Fruit fly (Drosophila melanogaster) whole organism, embryonic: ENCODE results near the gene CG31068.
A peak's percentile ranks its signal among the peaks of the same experiment; 100 is the strongest.

Source experiments
- CG10431 ChIP-seq: fragments of 200-800 bp; sonication (Bioruptor generic); optimal IDR thresholded peaks from 3 replicates; lab custom pipeline; 2018; ENCODE audit warnings: missing biosample characterization, mild to moderate bottlenecking, missing genetic modification characterization
- CG11504 ChIP-seq: fragments of 200-800 bp; sonication (Bioruptor generic); optimal IDR thresholded peaks from 3 replicates; lab custom pipeline; 2019; ENCODE audit warnings: missing biosample characterization, mild to moderate bottlenecking, missing genetic modification characterization, moderate library complexity
- CG12071 ChIP-seq: fragments of 200-800 bp; sonication (Bioruptor generic); optimal IDR thresholded peaks from 3 replicates; lab custom pipeline; 2018; ENCODE audit warnings: missing biosample characterization, mild to moderate bottlenecking, missing genetic modification characterization
- CG12155 ChIP-seq: fragments of 200-800 bp; sonication (Bioruptor generic); optimal IDR thresholded peaks from 3 replicates; lab custom pipeline; 2016; ENCODE audit warnings: missing biosample characterization, missing genetic modification characterization
- CG12769 ChIP-seq: fragments of 200-800 bp; sonication (Bioruptor generic); optimal IDR thresholded peaks from 2 replicates; lab custom pipeline; 2019; ENCODE audit warnings: missing biosample characterization, mild to moderate bottlenecking, missing genetic modification characterization, moderate library complexity
- CG14710 ChIP-seq: fragments of 200-800 bp; sonication (Bioruptor generic); optimal IDR thresholded peaks from 3 replicates; lab custom pipeline; 2019; ENCODE audit warnings: missing biosample characterization, mild to moderate bottlenecking, missing genetic modification characterization, moderate library complexity
- CG2678 ChIP-seq: fragments of 200-800 bp; sonication (Bioruptor generic); optimal IDR thresholded peaks from 3 replicates; lab custom pipeline; 2019; ENCODE audit warnings: missing biosample characterization, mild to moderate bottlenecking, missing genetic modification characterization, moderate library complexity
- CG31224 ChIP-seq: fragments of 200-800 bp; sonication (Bioruptor generic); IDR thresholded peaks from 2 replicates; pipeline ENCODE4 v1.3.6; 2022; ENCODE audit warnings: missing biosample characterization, missing genetic modification characterization
- CG32532 ChIP-seq: fragments of 200-800 bp; sonication (Bioruptor generic); IDR thresholded peaks from 2 replicates; pipeline ENCODE4 v1.3.6; 2022; ENCODE audit warnings: missing biosample characterization, missing genetic modification characterization
- CG3281 ChIP-seq: fragments of 200-800 bp; sonication (Bioruptor generic); optimal IDR thresholded peaks from 3 replicates; lab custom pipeline; 2017; ENCODE audit warnings: missing biosample characterization, mild to moderate bottlenecking, missing genetic modification characterization
- CG3838 ChIP-seq: fragments of 200-800 bp; sonication (Bioruptor generic); optimal IDR thresholded peaks from 3 replicates; lab custom pipeline; 2016; ENCODE audit warnings: missing biosample characterization, missing genetic modification characterization
- CG4617 ChIP-seq: fragments of 200-800 bp; sonication (Bioruptor generic); optimal IDR thresholded peaks from 3 replicates; lab custom pipeline; 2016; ENCODE audit warnings: missing biosample characterization, missing genetic modification characterization, borderline replicate concordance
- CG6272 ChIP-seq: fragments of 200-800 bp; sonication (Bioruptor generic); IDR thresholded peaks from 2 replicates; pipeline ENCODE4 v1.3.6; 2022; ENCODE audit warnings: missing biosample characterization, missing genetic modification characterization
- CG6854 ChIP-seq: fragments of 200-800 bp; sonication (Bioruptor generic); optimal IDR thresholded peaks from 3 replicates; lab custom pipeline; 2017; ENCODE audit warnings: missing biosample characterization, mild to moderate bottlenecking, missing genetic modification characterization
- CG9437 ChIP-seq: fragments of 200-800 bp; sonication (Bioruptor generic); optimal IDR thresholded peaks from 2 replicates; lab custom pipeline; 2018; ENCODE audit warnings: missing biosample characterization, mild to moderate bottlenecking, missing genetic modification characterization
- CG9609 ChIP-seq: fragments of 200-800 bp; sonication (Bioruptor generic); optimal IDR thresholded peaks from 3 replicates; lab custom pipeline; 2016; ENCODE audit warnings: missing biosample characterization, missing genetic modification characterization
- CG9797 ChIP-seq: fragments of 200-800 bp; sonication (Bioruptor generic); optimal IDR thresholded peaks from 3 replicates; lab custom pipeline; 2018; ENCODE audit warnings: missing biosample characterization, mild to moderate bottlenecking, missing genetic modification characterization
- CG9817 ChIP-seq: fragments of 200-800 bp; sonication (Bioruptor generic); optimal IDR thresholded peaks from 2 replicates; lab custom pipeline; 2018; ENCODE audit warnings: missing biosample characterization, mild to moderate bottlenecking, missing genetic modification characterization, moderate library complexity
- CHES-1-like ChIP-seq: fragments of 200-800 bp; sonication (Bioruptor generic); optimal IDR thresholded peaks from 2 replicates; lab custom pipeline; 2016; ENCODE audit warnings: missing biosample characterization, missing genetic modification characterization
- CTCF ChIP-seq: fragments of 200-800 bp; sonication (Bioruptor generic); optimal IDR thresholded peaks from 2 replicates; lab custom pipeline; 2017; ENCODE audit warnings: missing biosample characterization, mild to moderate bottlenecking, missing genetic modification characterization, moderate library complexity
- Dek ChIP-seq: fragments of 200-800 bp; sonication (Bioruptor generic); optimal IDR thresholded peaks from 3 replicates; lab custom pipeline; 2019; ENCODE audit warnings: missing biosample characterization, mild to moderate bottlenecking, missing genetic modification characterization, moderate library complexity
- Doc2 ChIP-seq: fragments of 200-800 bp; sonication (Bioruptor generic); IDR thresholded peaks from 2 replicates; pipeline ENCODE4 v1.3.6; 2022; ENCODE audit warnings: missing biosample characterization, missing genetic modification characterization
- E2f1 ChIP-seq: fragments of 200-800 bp; sonication (Bioruptor generic); IDR thresholded peaks from 2 replicates; pipeline ENCODE4 v1.3.6; 2022; ENCODE audit warnings: missing biosample characterization, missing genetic modification characterization
- GATAe ChIP-seq: fragments of 200-800 bp; sonication (Bioruptor generic); conservative IDR thresholded peaks from 2 replicates; pipeline ENCODE4 v1.3.6; 2022; ENCODE audit warnings: missing biosample characterization, missing genetic modification characterization
- Hey ChIP-seq: fragments of 200-800 bp; sonication (Bioruptor generic); optimal IDR thresholded peaks from 3 replicates; lab custom pipeline; 2018; ENCODE audit warnings: missing biosample characterization, mild to moderate bottlenecking, missing genetic modification characterization
- NC2α ChIP-seq: fragments of 200-800 bp; sonication (Bioruptor generic); optimal IDR thresholded peaks from 2 replicates; lab custom pipeline; 2016; ENCODE audit warnings: missing biosample characterization, missing genetic modification characterization
- Neu2 ChIP-seq: fragments of 200-800 bp; sonication (Bioruptor generic); optimal IDR thresholded peaks from 3 replicates; lab custom pipeline; 2016; ENCODE audit warnings: missing biosample characterization, missing genetic modification characterization, borderline replicate concordance
- Ptx1 ChIP-seq: fragments of 200-800 bp; sonication (Bioruptor generic); IDR thresholded peaks from 2 replicates; pipeline ENCODE4 v1.3.6; 2022; ENCODE audit warnings: missing biosample characterization, missing genetic modification characterization
- Ravus ChIP-seq: fragments of 200-800 bp; sonication (Bioruptor generic); IDR thresholded peaks from 2 replicates; pipeline ENCODE4 v1.3.6; 2022; ENCODE audit warnings: missing biosample characterization, missing genetic modification characterization
- Sox102F ChIP-seq: fragments of 200-800 bp; sonication (Bioruptor generic); optimal IDR thresholded peaks from 2 replicates; lab custom pipeline; 2018; ENCODE audit warnings: missing biosample characterization, mild to moderate bottlenecking, missing genetic modification characterization, moderate library complexity
- Taf1 ChIP-seq: fragments of 200-800 bp; sonication (Bioruptor generic); IDR thresholded peaks from 2 replicates; pipeline ENCODE4 v1.3.6; 2022; ENCODE audit warnings: missing biosample characterization, missing genetic modification characterization
- br ChIP-seq: fragments of >200 bp; optimal IDR thresholded peaks from 2 replicates; lab custom pipeline; 2017
- caup ChIP-seq: fragments of 200-800 bp; sonication (Bioruptor generic); optimal IDR thresholded peaks from 3 replicates; lab custom pipeline; 2017; ENCODE audit warnings: missing biosample characterization, mild to moderate bottlenecking, missing genetic modification characterization, moderate library complexity; ENCODE audit not compliant: severe bottlenecking
- ci ChIP-seq: fragments of 200-800 bp; sonication (Bioruptor generic); IDR thresholded peaks from 3 replicates; pipeline ENCODE4 v1.3.6; 2022; ENCODE audit warnings: missing biosample characterization, missing genetic modification characterization
- corto ChIP-seq: fragments of 200-800 bp; sonication (Bioruptor generic); optimal IDR thresholded peaks from 2 replicates; lab custom pipeline; 2016; ENCODE audit warnings: missing biosample characterization, mild to moderate bottlenecking, missing genetic modification characterization, moderate library complexity
- dan ChIP-seq: fragments of 200-800 bp; sonication (Bioruptor generic); IDR thresholded peaks from 2 replicates; pipeline ENCODE4 v1.3.6; 2022; ENCODE audit warnings: missing biosample characterization, missing genetic modification characterization
- fd96Cb ChIP-seq: fragments of 200-800 bp; sonication (Bioruptor generic); optimal IDR thresholded peaks from 2 replicates; lab custom pipeline; 2018; ENCODE audit warnings: missing biosample characterization, mild to moderate bottlenecking, missing genetic modification characterization, moderate library complexity
- fu2 ChIP-seq: fragments of 200-800 bp; sonication (Bioruptor generic); optimal IDR thresholded peaks from 2 replicates; lab custom pipeline; 2016; ENCODE audit warnings: missing biosample characterization, missing genetic modification characterization
- gfzf ChIP-seq: fragments of 200-800 bp; sonication (Bioruptor generic); optimal IDR thresholded peaks from 2 replicates; lab custom pipeline; 2016; ENCODE audit warnings: missing biosample characterization, mild to moderate bottlenecking, missing genetic modification characterization, moderate library complexity
- gt ChIP-seq: fragments of 200-800 bp; sonication (Bioruptor generic); IDR thresholded peaks from 2 replicates; pipeline ENCODE4 v1.3.6; 2022; ENCODE audit warnings: missing biosample characterization, missing genetic modification characterization
- ken ChIP-seq: fragments of 200-800 bp; sonication (Bioruptor generic); IDR thresholded peaks from 3 replicates; pipeline ENCODE4 v1.3.6; 2022; ENCODE audit warnings: missing biosample characterization, missing genetic modification characterization
- lola ChIP-seq, 3 experiments: fragments of >200 bp in 2 of 3; fragments of 200-800 bp in 1 of 3; sonication (Bioruptor generic) in 1 of 3; optimal IDR thresholded peaks; 2 replicates each; lab custom pipeline; 2017 to 2019; ENCODE audit warnings: missing biosample characterization in 3 of 3, missing genetic modification characterization in 3 of 3, mild to moderate bottlenecking in 1 of 3, moderate library complexity in 1 of 3
- maf-S ChIP-seq: fragments of 200-800 bp; sonication (Bioruptor generic); optimal IDR thresholded peaks from 2 replicates; lab custom pipeline; 2016; ENCODE audit warnings: missing biosample characterization, missing genetic modification characterization
- mld ChIP-seq: fragments of 200-800 bp; sonication (Bioruptor generic); IDR thresholded peaks from 3 replicates; pipeline ENCODE4 v1.3.6; 2022; ENCODE audit warnings: missing biosample characterization, missing genetic modification characterization; ENCODE audit not compliant: partially characterized antibody
- org-1 ChIP-seq: fragments of 200-800 bp; sonication (Bioruptor generic); optimal IDR thresholded peaks from 2 replicates; lab custom pipeline; 2017; ENCODE audit warnings: missing biosample characterization, missing genetic modification characterization
- p53 ChIP-seq: fragments of 200-800 bp; sonication (Bioruptor generic); optimal IDR thresholded peaks from 2 replicates; lab custom pipeline; 2016; ENCODE audit warnings: missing biosample characterization, missing genetic modification characterization
- salm ChIP-seq: fragments of 200-800 bp; sonication (Bioruptor generic); optimal IDR thresholded peaks from 2 replicates; lab custom pipeline; 2018; ENCODE audit warnings: missing biosample characterization, mild to moderate bottlenecking, missing genetic modification characterization
- schlank ChIP-seq: fragments of 200-800 bp; sonication (Bioruptor generic); optimal IDR thresholded peaks from 2 replicates; lab custom pipeline; 2018; ENCODE audit warnings: missing biosample characterization, mild to moderate bottlenecking, missing genetic modification characterization
- sqz ChIP-seq: fragments of 200-800 bp; sonication (Bioruptor generic); optimal IDR thresholded peaks from 3 replicates; lab custom pipeline; 2018; ENCODE audit warnings: missing biosample characterization, mild to moderate bottlenecking, missing genetic modification characterization
- tna ChIP-seq: fragments of 200-800 bp; sonication (Bioruptor generic); IDR thresholded peaks from 2 replicates; pipeline ENCODE4 v1.3.6; 2022; ENCODE audit warnings: missing biosample characterization, missing genetic modification characterization; ENCODE audit not compliant: partially characterized antibody
- z ChIP-seq: fragments of 200-800 bp; sonication (Bioruptor generic); IDR thresholded peaks from 3 replicates; pipeline ENCODE4 v1.3.6; 2022; ENCODE audit warnings: missing biosample characterization, missing genetic modification characterization
- zf30C ChIP-seq: fragments of 200-800 bp; sonication (Bioruptor generic); optimal IDR thresholded peaks from 3 replicates; lab custom pipeline; 2018; ENCODE audit warnings: missing biosample characterization, mild to moderate bottlenecking, missing genetic modification characterization

The CG31068 gene

DNA sequence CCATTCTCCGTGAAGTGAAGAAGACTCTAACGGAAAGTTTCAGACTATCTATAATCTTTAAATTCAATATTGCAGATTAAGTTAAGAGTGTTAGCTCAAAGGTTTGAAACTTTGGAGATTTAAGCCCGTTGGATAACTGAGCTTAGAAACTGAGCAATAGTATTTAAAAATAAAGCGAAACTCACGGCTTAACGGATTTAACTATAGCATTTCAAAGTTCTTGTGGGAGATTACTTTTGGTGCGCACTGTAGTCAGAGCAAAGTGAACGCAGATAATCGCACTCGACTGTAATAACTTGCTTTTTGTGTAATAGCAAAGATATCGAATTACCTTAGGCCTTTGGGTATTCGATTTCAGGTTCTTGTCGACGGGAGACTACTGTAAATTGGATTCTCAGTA, 48.8 kb downstream of the CG31068 start, which contains the start of gene mrt (continued):
- TF ChIP-seq z (no peak), CG31224 (no peak; the same call in 1 of the 2 replicates), CG2678 (peak; percentile 76), Ptx1 (GFP tag; lab: Robert Waterston, UW) (peak; percentile 54), CG9797 (no peak), sqz (no peak), Ravus (no peak), CG4617 (GFP tag; lab: Kevin White, UChicago) (peak; percentile 12), Sox102F (GFP tag; lab: Kevin White, UChicago) (peak; percentile 41), CG3281 (GFP tag; lab: Kevin White, UChicago) (peak; percentile 79), CHES-1-like (GFP tag; lab: Kevin White, UChicago) (peak; percentile 62), fu2 (GFP tag; lab: Kevin White, UChicago) (peak; percentile 55), lola (GFP tag; optimal IDR thresholded peaks at IDR 0.05; lab: Kevin White, UChicago) (peak in 1 of 3 experiments; percentile 23), CG12155 (GFP tag; lab: Kevin White, UChicago) (peak; percentile 45), gt (GFP tag; lab: Robert Waterston, UW) (no peak), CG6854 (GFP tag; lab: Kevin White, UChicago) (no peak), NC2α (GFP tag; lab: Kevin White, UChicago) (no peak), ci (GFP tag; lab: Robert Waterston, UW) (0 out of 3 replicates have a peak, but pooled peaks have one; percentile 24), gfzf (no peak), CG9817 (tag; lab: Kevin White, UChicago) (peak; percentile 54), CG6272 (GFP tag; lab: Robert Waterston, UW) (no peak), CG14710 (tag; lab: Kevin White, UChicago) (peak; percentile 4), fd96Cb (tag; lab: Kevin White, UChicago) (peak; percentile 38), tna (no peak), br (lab: Kevin White, UChicago) (no peak), Hey (no peak), org-1 (GFP tag; lab: Kevin White, UChicago) (peak; percentile 43), CTCF (no peak), ken (GFP tag; lab: Robert Waterston, UW) (no peak), caup (peak; percentile 52), mld (no peak), CG9609 (GFP tag; lab: Kevin White, UChicago) (peak; percentile 54), CG3838 (GFP tag; lab: Kevin White, UChicago) (no peak), Taf1 (GFP tag; lab: Robert Waterston, UW) (no peak), CG12071 (GFP tag; lab: Kevin White, UChicago) (no peak), CG11504 (tag; lab: Kevin White, UChicago) (peak; percentile 63), CG10431 (GFP tag; lab: Kevin White, UChicago) (no peak), maf-S (GFP tag; lab: Kevin White, UChicago) (peak; percentile 58), Dek (tag; lab: Kevin White, UChicago) (peak; percentile 66), CG9437 (peak; percentile 16), dan (GFP tag; lab: Robert Waterston, UW) (no peak), schlank (tag; lab: Kevin White, UChicago) (peak; percentile 37), CG12769 (tag; lab: Kevin White, UChicago) (peak; percentile 30), corto (GFP tag; lab: Kevin White, UChicago) (no peak), Neu2 (GFP tag; lab: Kevin White, UChicago) (no peak), E2f1 (GFP tag; lab: Robert Waterston, UW) (no peak; the same call in 1 of the 2 replicates), GATAe (GFP tag; lab: Robert Waterston, UW) (no peak), Doc2 (GFP tag; lab: Robert Waterston, UW) (no peak), zf30C (GFP tag; lab: Kevin White, UChicago) (no peak), salm (tag; lab: Kevin White, UChicago) (peak; percentile 17), p53 (GFP tag; lab: Kevin White, UChicago) (no peak), CG32532 (GFP tag; lab: Robert Waterston, UW) (peak; percentile 56)
